Fruit fly (Drosophila melanogaster): Measurements from ENCODE around the gene CG17328.

The CG17328 gene

DNA sequence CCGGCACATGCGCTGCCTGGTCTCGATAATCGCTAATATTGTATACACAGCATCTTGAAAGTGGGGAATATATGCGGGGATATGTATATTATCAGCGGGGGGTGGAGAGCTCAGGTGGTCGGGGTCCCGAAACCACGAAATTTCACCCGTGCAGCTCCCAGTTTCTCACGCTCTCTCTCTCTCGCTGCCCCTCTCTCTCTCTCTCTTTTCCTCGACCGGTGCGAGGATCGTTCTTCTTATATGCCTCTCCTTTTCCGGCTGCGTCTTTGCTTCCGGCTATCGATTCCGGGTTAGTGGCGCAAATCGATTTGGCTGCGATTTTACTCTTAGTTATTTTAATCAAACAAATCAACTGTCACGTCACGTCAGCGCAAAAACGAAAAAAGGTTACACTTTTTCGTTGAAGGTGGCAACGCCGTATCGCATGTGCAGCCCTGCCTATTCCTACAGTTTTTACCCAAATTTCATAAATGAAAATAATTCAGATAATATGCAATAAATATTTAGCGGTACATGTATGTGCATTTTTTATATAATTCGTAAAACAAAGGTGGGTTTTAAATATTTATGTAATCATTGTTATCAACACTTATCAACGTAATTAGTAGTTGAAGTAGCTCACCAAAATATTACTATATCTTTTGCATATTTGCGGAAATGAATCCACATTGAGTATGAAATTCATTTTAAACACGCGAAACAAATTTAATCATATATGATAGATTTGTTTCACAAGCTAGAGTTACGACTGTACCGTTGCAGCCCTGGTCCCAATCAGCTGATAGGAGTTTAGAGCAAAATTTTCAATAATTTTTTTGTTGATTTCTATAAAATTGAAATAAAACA lies at the start of gene CG17328, which contains the start of gene heix:
TSS of gene CG17328 (plus strand) at position 478 of the 846 bp plus-strand sequence.
TSS of gene heix (minus strand) at position 393 of the 846 bp plus-strand sequence.
- TF ChIP-seq jigr1 (GFP tag; IDR thresholded peaks at IDR 0.05) = 0 out of 3 replicates have a peak, but pooled peaks have one; percentile 38
- peak; percentile 96 for TF ChIP-seq CG12769 (tag; optimal IDR thresholded peaks at IDR 0.05)
- no peak for TF ChIP-seq chinmo (GFP tag; IDR thresholded peaks at IDR 0.05; ENCODE audit: partially characterized antibody)
- peak; percentile 30 for TF ChIP-seq gcm (GFP tag; optimal IDR thresholded peaks at IDR 0.05)
- TF ChIP-seq CG11085 (GFP tag; IDR thresholded peaks at IDR 0.05) = peak; percentile 54
- peak; percentile 76 for TF ChIP-seq Hsf (GFP tag; optimal IDR thresholded peaks at IDR 0.05)
- TF ChIP-seq sr (GFP tag; IDR thresholded peaks at IDR 0.05) = no peak
- peak; percentile 66 for TF ChIP-seq sug (tag; optimal IDR thresholded peaks at IDR 0.05)
- TF ChIP-seq Ravus (GFP tag; IDR thresholded peaks at IDR 0.05) = peak; percentile 3; the same call in 1 of the 2 replicates
- peak; percentile 81 for TF ChIP-seq nmo (GFP tag; optimal IDR thresholded peaks at IDR 0.05)
- TF ChIP-seq dpn (GFP tag; optimal IDR thresholded peaks at IDR 0.05) = peak; percentile 70 to 72
- TF ChIP-seq Jarid2 (GFP tag; optimal IDR thresholded peaks at IDR 0.05) = no peak
- TF ChIP-seq scrt (GFP tag; optimal IDR thresholded peaks at IDR 0.05) = peak; percentile 37
- no peak for TF ChIP-seq Hr39 (optimal IDR thresholded peaks at IDR 0.05)
- peak; percentile 16 for TF ChIP-seq disco-r (GFP tag; optimal IDR thresholded peaks at IDR 0.05)
- TF ChIP-seq CG13424 (tag; optimal IDR thresholded peaks at IDR 0.05) = peak; percentile 81
- TF ChIP-seq Sry-δ (GFP tag; optimal IDR thresholded peaks at IDR 0.05) = peak; percentile 39
- TF ChIP-seq zf30C (GFP tag; optimal IDR thresholded peaks at IDR 0.05) = no peak
- no peak for TF ChIP-seq CG6175 (GFP tag; IDR thresholded peaks at IDR 0.05)
- TF ChIP-seq CG1233 (GFP tag; optimal IDR thresholded peaks at IDR 0.05) = peak; percentile 69
- peak; percentile 58 for TF ChIP-seq BEAF-32 (GFP tag; optimal IDR thresholded peaks at IDR 0.05)
- peak; percentile 59 for TF ChIP-seq pnt (GFP tag; optimal IDR thresholded peaks at IDR 0.05)
- peak; percentile 39; the same call in 1 of the 2 replicates for TF ChIP-seq Poxn (GFP tag; IDR thresholded peaks at IDR 0.05)
- peak; percentile 60 for TF ChIP-seq Max (GFP tag; optimal IDR thresholded peaks at IDR 0.05)
- TF ChIP-seq CG2889 (GFP tag; IDR thresholded peaks at IDR 0.05) = no peak
- TF ChIP-seq CG14050 (GFP tag; IDR thresholded peaks at IDR 0.05) = peak; percentile 54
- TF ChIP-seq D (optimal IDR thresholded peaks at IDR 0.05) = no peak
- peak; percentile 50 for TF ChIP-seq D (GFP tag; optimal IDR thresholded peaks at IDR 0.05)
- no peak for TF ChIP-seq Deaf1 (tag; optimal IDR thresholded peaks at IDR 0.05)
- TF ChIP-seq Abd-B (GFP tag; optimal IDR thresholded peaks at IDR 0.05) = no peak
- TF ChIP-seq NK7.1 (GFP tag; optimal IDR thresholded peaks at IDR 0.05) = peak; percentile 30
- TF ChIP-seq H15 (GFP tag; IDR thresholded peaks at IDR 0.05) = peak; percentile 70; the same call in 2 of the 3 replicates
- TF ChIP-seq abd-A (tag; optimal IDR thresholded peaks at IDR 0.05) = no peak
- TF ChIP-seq Vsx1 (GFP tag; optimal IDR thresholded peaks at IDR 0.05) = no peak
- peak; percentile 49 for TF ChIP-seq Camta (GFP tag; optimal IDR thresholded peaks at IDR 0.05)
- no peak for TF ChIP-seq CG6654 (GFP tag; optimal IDR thresholded peaks at IDR 0.05)
- TF ChIP-seq CG11560 (tag; IDR thresholded peaks at IDR 0.05) = no peak; the same call in 2 of the 3 replicates
- peak; percentile 60 for TF ChIP-seq CG4328 (GFP tag; optimal IDR thresholded peaks at IDR 0.05)
- peak; percentile 94 for TF ChIP-seq sens (GFP tag)
- TF ChIP-seq sc (optimal IDR thresholded peaks at IDR 0.05) = no peak
- TF ChIP-seq sc (GFP tag; optimal IDR thresholded peaks at IDR 0.05) = no peak
- TF ChIP-seq CG6813 (GFP tag; optimal IDR thresholded peaks at IDR 0.05) = no peak
- TF ChIP-seq CG30020 (tag; optimal IDR thresholded peaks at IDR 0.05) = peak; percentile 64
- TF ChIP-seq toy (GFP tag; IDR thresholded peaks at IDR 0.05) = no peak
- TF ChIP-seq CG6272 (GFP tag; IDR thresholded peaks at IDR 0.05) = no peak; the same call in none of the 2 replicates
- TF ChIP-seq z (GFP tag; IDR thresholded peaks at IDR 0.05) = no peak
- peak; percentile 45 for TF ChIP-seq CG10979 (tag; optimal IDR thresholded peaks at IDR 0.05)
- TF ChIP-seq dysf (GFP tag; IDR thresholded peaks at IDR 0.05) = peak; percentile 82
- TF ChIP-seq chif (GFP tag; optimal IDR thresholded peaks at IDR 0.05) = peak; percentile 5 to 64
- no peak for TF ChIP-seq mld (GFP tag; IDR thresholded peaks at IDR 0.05; ENCODE audit: partially characterized antibody)

Measured in whole organism, embryonic.